Worm (Caenorhabditis elegans) whole organism, young adult: ENCODE results near the gene sek-3.

Experiments used
- C17E4.6 ChIP-seq: fragments of 200-800 bp; sonication (Bioruptor generic); IDR thresholded peaks from 2 replicates; pipeline ENCODE4 v1.3.6; 2022; ENCODE audit warnings: missing genetic modification reagents, missing genetic modification characterization, missing compliant biosample characterization
- F57C9.4 ChIP-seq: sonication (generic microtip); optimal IDR thresholded peaks from 2 replicates; lab custom pipeline; 2017; ENCODE audit warnings: mild to moderate bottlenecking, missing genetic modification characterization, missing compliant biosample characterization
- Y53F4B.3 ChIP-seq: fragments of 200-800 bp; sonication (Bioruptor generic); IDR thresholded peaks from 2 replicates; pipeline ENCODE4 v1.3.6; 2022; ENCODE audit warnings: missing genetic modification reagents, missing genetic modification characterization, missing compliant biosample characterization
- bed-2 ChIP-seq: fragments of 200-800 bp; sonication (Bioruptor generic); IDR thresholded peaks from 2 replicates; pipeline ENCODE4 v1.3.6; 2022; ENCODE audit warnings: missing genetic modification reagents, missing genetic modification characterization, missing compliant biosample characterization
- ekl-4 ChIP-seq: fragments of 200-800 bp; sonication (Bioruptor generic); IDR thresholded peaks from 2 replicates; pipeline ENCODE4 v1.3.6; 2022; ENCODE audit warnings: missing genetic modification reagents, missing genetic modification characterization, missing compliant biosample characterization
- nfyb-1 ChIP-seq: fragments of 200-800 bp; sonication (Bioruptor generic); IDR thresholded peaks from 2 replicates; pipeline ENCODE4 v1.3.6; 2022; ENCODE audit warnings: missing genetic modification reagents, missing genetic modification characterization, missing compliant biosample characterization

DNA sequence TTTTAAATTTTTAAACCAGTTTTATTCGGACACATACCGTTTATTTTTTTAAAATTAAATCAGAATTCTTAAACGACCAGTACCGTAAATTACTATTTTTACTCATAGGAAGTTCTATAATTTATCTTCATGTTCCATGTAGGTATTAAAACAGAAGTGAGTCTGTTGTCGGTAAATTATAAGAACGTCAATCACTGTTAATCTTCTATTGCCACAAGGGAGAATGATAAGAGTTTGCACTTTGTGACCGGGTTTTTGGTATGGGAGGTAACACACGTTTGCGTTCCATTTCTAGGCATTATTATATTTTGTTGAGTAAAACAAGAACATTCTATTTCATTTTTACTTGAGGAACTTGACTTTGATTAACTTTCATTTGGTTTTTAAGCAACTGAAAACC is 8.7 kb upstream of the sek-3 start, which contains the start of gene hsd-3:
- TF ChIP-seq ekl-4 (GFP tag; lab: Robert Waterston, UW) (no peak), C17E4.6 (GFP tag; lab: Robert Waterston, UW) (no peak), Y53F4B.3 (GFP tag; lab: Robert Waterston, UW) (no peak), bed-2 (no peak), F57C9.4 (no peak), nfyb-1 (GFP tag; lab: Robert Waterston, UW) (no peak)
